Fruit fly (Drosophila melanogaster): ENCODE results near the gene CG13855.

CG13855 gene

DNA sequence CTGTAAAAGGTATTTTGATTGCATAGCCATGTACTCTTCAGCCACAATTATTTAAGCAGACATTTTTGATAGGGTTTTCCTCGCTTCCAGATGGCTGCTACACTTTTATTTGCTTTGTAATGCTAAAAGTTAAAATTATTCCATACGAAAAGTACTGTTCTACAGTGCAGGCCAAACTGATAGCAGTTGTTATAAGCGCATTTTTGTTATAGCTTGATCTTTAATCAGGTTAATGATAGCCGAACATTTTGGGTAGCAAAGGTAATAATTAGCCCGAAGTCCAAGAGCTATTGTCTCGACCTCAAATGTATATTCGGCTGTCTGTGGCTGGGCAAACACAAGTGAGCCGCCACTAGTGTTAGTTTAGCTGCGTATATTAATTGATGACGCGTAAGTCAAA, 47.8 kb upstream of the CG13855 start (continued):
- TF ChIP-seq Vsx1 (GFP tag; optimal IDR thresholded peaks at IDR 0.05) (no peak), lmd (GFP tag; IDR thresholded peaks at IDR 0.05) (no peak), gem (tag; optimal IDR thresholded peaks at IDR 0.05) (peak; percentile 1), lilli (GFP tag; optimal IDR thresholded peaks at IDR 0.05) (peak; percentile 19), jumu (GFP tag; optimal IDR thresholded peaks at IDR 0.05) (no peak), sens (GFP tag) (no peak), unc-4 (GFP tag; IDR thresholded peaks at IDR 0.05; ENCODE audit: partially characterized antibody) (no peak), so (GFP tag; IDR thresholded peaks at IDR 0.05) (no peak), Bteb2 (GFP tag; optimal IDR thresholded peaks at IDR 0.05) (no peak), usp (GFP tag; optimal IDR thresholded peaks at IDR 0.05) (no peak), Ravus (GFP tag; IDR thresholded peaks at IDR 0.05) (no peak), CG31441 (GFP tag; IDR thresholded peaks at IDR 0.05) (no peak), Ets65A (GFP tag) (peak; percentile 45), CG14014 (GFP tag; IDR thresholded peaks at IDR 0.05) (no peak), sd (tag; optimal IDR thresholded peaks at IDR 0.05) (no peak), tio (GFP tag; optimal IDR thresholded peaks at IDR 0.05) (peak; percentile 22), row (GFP tag; IDR thresholded peaks at IDR 0.05) (0 out of 3 replicates have a peak, but pooled peaks have one; percentile 5), CG2120 (GFP tag; optimal IDR thresholded peaks at IDR 0.05) (peak; percentile 0), CG12769 (tag; optimal IDR thresholded peaks at IDR 0.05) (peak; percentile 13), HmgD (GFP tag; optimal IDR thresholded peaks at IDR 0.05) (no peak), CG30403 (GFP tag; optimal IDR thresholded peaks at IDR 0.05) (peak; percentile 7), Bdp1 (GFP tag; optimal IDR thresholded peaks at IDR 0.05) (no peak), Xrp1 (GFP tag; IDR thresholded peaks at IDR 0.05) (0 out of 2 replicates have a peak, but pooled peaks have one; percentile 35), Dip3 (GFP tag; optimal IDR thresholded peaks at IDR 0.05) (no peak), pros (GFP tag; optimal IDR thresholded peaks at IDR 0.05) (no peak), D19A (tag; optimal IDR thresholded peaks at IDR 0.05) (no peak)

DNA sequence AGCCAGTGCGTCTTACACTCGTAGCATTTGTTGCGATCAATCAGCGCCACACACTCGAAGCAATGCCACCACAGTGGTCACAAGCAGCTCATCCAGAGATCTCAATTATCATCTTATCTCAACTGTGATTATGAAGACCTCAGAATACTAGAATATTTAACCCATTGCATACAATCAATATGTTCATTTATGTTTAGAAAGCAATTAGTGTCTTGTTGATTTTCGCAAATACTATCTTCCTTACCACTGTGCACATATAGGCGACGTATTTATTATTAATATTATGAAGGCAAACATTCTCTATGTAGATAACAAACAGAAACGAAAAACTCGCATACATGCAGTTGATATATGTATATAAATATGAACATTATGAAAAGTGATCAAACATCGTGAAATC, 46.9 kb upstream of the CG13855 start:
- TF ChIP-seq pzg (GFP tag; optimal IDR thresholded peaks at IDR 0.05) (no peak), pan (optimal IDR thresholded peaks at IDR 0.05) (no peak), pan (GFP tag; optimal IDR thresholded peaks at IDR 0.05 in 1 of 2, IDR thresholded peaks at IDR 0.05 in 1 of 2) (peak in 1 of 2 experiments; percentile 85), Vsx1 (GFP tag; optimal IDR thresholded peaks at IDR 0.05) (peak; percentile 59), hth (optimal IDR thresholded peaks at IDR 0.05) (no peak), CG8924 (tag; optimal IDR thresholded peaks at IDR 0.05) (peak; percentile 72), CG8478 (optimal IDR thresholded peaks at IDR 0.05) (no peak), CG12659 (GFP tag; optimal IDR thresholded peaks at IDR 0.05) (peak; percentile 54), crol (GFP tag; IDR thresholded peaks at IDR 0.05) (no peak), CG9817 (tag; optimal IDR thresholded peaks at IDR 0.05) (no peak), CG13123 (GFP tag; optimal IDR thresholded peaks at IDR 0.05) (peak; percentile 69), Myb (GFP tag; optimal IDR thresholded peaks at IDR 0.05) (no peak), ab (GFP tag; optimal IDR thresholded peaks at IDR 0.05) (no peak), Dip2 (GFP tag; IDR thresholded peaks at IDR 0.05) (no peak), CG31365 (tag; optimal IDR thresholded peaks at IDR 0.05) (peak; percentile 41), CG10565 (GFP tag; optimal IDR thresholded peaks at IDR 0.05) (peak; percentile 12), tap (tag; optimal IDR thresholded peaks at IDR 0.05) (peak; percentile 73), gcm (GFP tag; optimal IDR thresholded peaks at IDR 0.05) (peak; percentile 57), so (GFP tag; IDR thresholded peaks at IDR 0.05) (peak; percentile 58; the same call in 1 of the 3 replicates), exex (tag; optimal IDR thresholded peaks at IDR 0.05) (peak; percentile 41), Rfx (GFP tag; IDR thresholded peaks at IDR 0.05) (peak; percentile 69), twi (tag; optimal IDR thresholded peaks at IDR 0.05) (peak; percentile 42), CG18599 (GFP tag; optimal IDR thresholded peaks at IDR 0.05) (peak; percentile 72), slou (GFP tag; optimal IDR thresholded peaks at IDR 0.05) (no peak), maf-S (GFP tag; optimal IDR thresholded peaks at IDR 0.05) (peak; percentile 12), CG12236 (GFP tag; optimal IDR thresholded peaks at IDR 0.05) (peak; percentile 66), unpg (GFP tag; optimal IDR thresholded peaks at IDR 0.05) (peak; percentile 69), Sox102F (GFP tag; optimal IDR thresholded peaks at IDR 0.05) (peak; percentile 76), sqz (GFP tag; optimal IDR thresholded peaks at IDR 0.05) (peak; percentile 36)
